Fruit fly (Drosophila melanogaster): Measurements from ENCODE around the gene Rbp1.

dm6 chr3R:10751061-10751460, 33.1 kb upstream of the Rbp1 start, which contains the start of gene TkR86C:
- TF ChIP-seq Blimp-1 (GFP tag; optimal IDR thresholded peaks at IDR 0.05) (no peak), CG6808 (GFP tag; optimal IDR thresholded peaks at IDR 0.05) (no peak), CG32006 (GFP tag; optimal IDR thresholded peaks at IDR 0.05) (no peak), dac (GFP tag; optimal IDR thresholded peaks at IDR 0.05) (no peak), Hr39 (GFP tag; optimal IDR thresholded peaks at IDR 0.05) (no peak), CG11762 (GFP tag; optimal IDR thresholded peaks at IDR 0.05; ENCODE audit: insufficient read depth) (no peak), CG8319 (GFP tag; optimal IDR thresholded peaks at IDR 0.05) (no peak), CG6854 (GFP tag; optimal IDR thresholded peaks at IDR 0.05) (no peak), CG10631 (GFP tag; optimal IDR thresholded peaks at IDR 0.05) (no peak), CG4318 (GFP tag; optimal IDR thresholded peaks at IDR 0.05) (no peak), Ets96B (tag; optimal IDR thresholded peaks at IDR 0.05) (no peak), Eip75B (GFP tag; optimal IDR thresholded peaks at IDR 0.05) (no peak), OdsH (GFP tag; optimal IDR thresholded peaks at IDR 0.05) (no peak), Hr4 (GFP tag; optimal IDR thresholded peaks at IDR 0.05) (no peak)

Measured in whole organism, prepupa.